Worm (Caenorhabditis elegans): Measurements from ENCODE around the gene F25B5.6.

Gene F25B5.6

DNA sequence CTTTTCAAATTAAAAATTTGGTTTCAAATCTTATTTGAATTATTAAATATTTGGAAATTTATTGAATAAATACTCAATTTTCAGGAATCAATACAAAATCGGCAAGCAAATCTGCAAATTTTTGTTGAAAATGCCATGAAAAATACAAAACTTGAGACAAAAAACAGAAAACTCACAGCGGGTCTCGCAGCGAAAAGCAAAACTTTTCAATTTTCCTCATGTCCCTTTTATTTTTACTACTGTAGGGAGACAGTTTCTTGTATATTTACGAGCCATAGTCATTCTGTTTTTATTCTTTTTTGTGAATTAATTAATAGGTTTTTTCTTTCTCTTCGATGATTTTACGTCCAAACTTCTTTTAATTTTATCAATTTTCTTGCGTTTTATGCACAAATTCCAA, 39.9 kb upstream of the F25B5.6 start:
- no peak for TF ChIP-seq pax-3 (tag; optimal IDR thresholded peaks at IDR 0.05)
- TF ChIP-seq ceh-63 (GFP tag; optimal IDR thresholded peaks at IDR 0.05) = no peak
- TF ChIP-seq elt-2 (tag; optimal IDR thresholded peaks at IDR 0.05) = no peak
- no peak for TF ChIP-seq nhr-12 (tag; optimal IDR thresholded peaks at IDR 0.05)

DNA sequence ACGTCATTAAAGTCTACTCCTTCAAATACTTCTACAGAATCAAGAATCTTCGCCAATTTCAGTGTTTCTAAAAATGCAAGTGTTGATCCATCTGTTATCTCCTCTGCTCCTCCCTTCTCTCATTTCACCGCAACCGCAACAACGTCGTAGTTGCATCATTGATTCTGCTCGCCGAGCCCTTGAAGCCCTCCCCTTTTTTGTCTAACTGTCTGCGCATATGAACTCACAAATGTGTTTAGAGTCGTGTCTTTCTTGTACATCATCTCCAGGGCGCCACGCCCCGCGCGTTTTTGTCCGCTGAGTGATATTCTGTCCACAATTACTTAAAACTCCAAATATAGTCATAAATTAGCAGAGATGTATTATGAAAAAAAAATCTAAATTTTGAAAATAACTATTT, 39.5 kb upstream of the F25B5.6 start:
- TF ChIP-seq nhr-237 (tag; optimal IDR thresholded peaks at IDR 0.05) = no peak
- TF ChIP-seq unc-62 (GFP tag; optimal IDR thresholded peaks at IDR 0.05) = no peak
- TF ChIP-seq swsn-7 (tag; optimal IDR thresholded peaks at IDR 0.05) = no peak
- no peak for TF ChIP-seq ceh-63 (GFP tag; optimal IDR thresholded peaks at IDR 0.05)
- TF ChIP-seq blmp-1 (tag; optimal IDR thresholded peaks at IDR 0.05) = no peak
- 0 out of 2 replicates have a peak, but pooled peaks have one; percentile 12 for TF ChIP-seq nhr-19 (GFP tag; conservative IDR thresholded peaks at IDR 0.05)
- no peak for TF ChIP-seq pag-3 (tag; optimal IDR thresholded peaks at IDR 0.05; ENCODE audit: borderline replicate concordance, insufficient read depth)
- peak; percentile 50 for TF ChIP-seq lin-14 (GFP tag; optimal IDR thresholded peaks at IDR 0.05)
- no peak for TF ChIP-seq jun-1 (tag; optimal IDR thresholded peaks at IDR 0.05)
- TF ChIP-seq rnt-1 (tag; optimal IDR thresholded peaks at IDR 0.05) = peak; percentile 28
- no peak for TF ChIP-seq nhr-85 (tag)
- no peak for TF ChIP-seq mef-2 (tag; optimal IDR thresholded peaks at IDR 0.05)
- peak in 1 of 2 experiments; percentile 16 for TF ChIP-seq lsy-2 (tag; optimal IDR thresholded peaks at IDR 0.05)
- TF ChIP-seq nhr-47 (tag; optimal IDR thresholded peaks at IDR 0.05) = no peak
- peak; percentile 15 for TF ChIP-seq mep-1 (tag; optimal IDR thresholded peaks at IDR 0.05)
- TF ChIP-seq unc-98 (GFP tag; IDR thresholded peaks at IDR 0.05) = no peak
- no peak for TF ChIP-seq mab-9 (GFP tag; IDR thresholded peaks at IDR 0.05)
- TF ChIP-seq unc-30 (tag; optimal IDR thresholded peaks at IDR 0.05) = no peak
- TF ChIP-seq sox-4 (tag; optimal IDR thresholded peaks at IDR 0.05) = no peak
- TF ChIP-seq tbx-2 (tag; optimal IDR thresholded peaks at IDR 0.05) = no peak
- no peak for TF ChIP-seq nhr-90 (tag; optimal IDR thresholded peaks at IDR 0.05; ENCODE audit: poor library complexity)
- no peak for TF ChIP-seq nhr-84 (tag; optimal IDR thresholded peaks at IDR 0.05)
- no peak for TF ChIP-seq nhr-28 (tag; optimal IDR thresholded peaks at IDR 0.05)
- no peak for TF ChIP-seq ztf-4 (tag; optimal IDR thresholded peaks at IDR 0.05)
- TF ChIP-seq lin-35 (GFP tag; optimal IDR thresholded peaks at IDR 0.05) = peak in 1 of 2 experiments; percentile 4
- TF ChIP-seq zip-4 (GFP tag; optimal IDR thresholded peaks at IDR 0.05) = no peak
- TF ChIP-seq nhr-71 (tag; optimal IDR thresholded peaks at IDR 0.05) = peak; percentile 7
- TF ChIP-seq ceh-82 (tag; optimal IDR thresholded peaks at IDR 0.05) = peak in 1 of 3 experiments; percentile 14
- no peak for TF ChIP-seq sup-37 (GFP tag; optimal IDR thresholded peaks at IDR 0.05)
- TF ChIP-seq egl-13 (tag; optimal IDR thresholded peaks at IDR 0.05) = peak; percentile 9

DNA sequence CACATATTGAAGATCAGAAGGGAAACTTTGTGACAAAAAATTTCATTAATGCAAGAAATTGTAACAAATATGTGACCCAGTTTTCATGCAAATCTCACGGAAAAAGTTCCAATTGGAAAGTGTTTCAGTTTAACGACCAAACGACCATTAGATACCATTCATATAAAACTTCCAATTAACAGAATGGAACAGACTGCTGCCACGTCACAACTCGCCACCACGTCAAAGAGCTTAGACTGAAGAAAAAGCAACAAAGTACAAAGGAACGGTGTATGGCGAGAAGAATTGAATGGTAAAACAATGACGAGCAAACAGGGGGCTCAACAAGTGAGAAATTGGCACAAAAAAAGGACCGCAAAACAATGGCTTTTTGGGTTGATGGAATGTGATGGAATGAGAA, 36.8 kb upstream of the F25B5.6 start, which contains the start of gene T04C9.3:
Gene T04C9.3, plus strand, starts transcription at position 301 of the 400 bp plus-strand sequence.
- TF ChIP-seq unc-62 (GFP tag; optimal IDR thresholded peaks at IDR 0.05) (no peak), unc-98 (GFP tag; IDR thresholded peaks at IDR 0.05) (no peak), ces-1 (GFP tag; optimal IDR thresholded peaks at IDR 0.05) (no peak), hlh-4 (tag; optimal IDR thresholded peaks at IDR 0.05) (no peak), aly-2 (tag; optimal IDR thresholded peaks at IDR 0.05) (no peak), nhr-19 (GFP tag; conservative IDR thresholded peaks at IDR 0.05) (no peak), fkh-10 (GFP tag; optimal IDR thresholded peaks at IDR 0.05) (no peak), pqm-1 (tag; optimal IDR thresholded peaks at IDR 0.05) (no peak), mef-2 (tag; optimal IDR thresholded peaks at IDR 0.05) (no peak), egl-13 (tag; optimal IDR thresholded peaks at IDR 0.05) (no peak), ama-1 (optimal IDR thresholded peaks at IDR 0.05) (no peak), efl-3 (GFP tag; optimal IDR thresholded peaks at IDR 0.05) (no peak), vab-15 (tag; optimal IDR thresholded peaks at IDR 0.05) (no peak), nhr-11 (tag; optimal IDR thresholded peaks at IDR 0.05) (no peak), dpl-1 (GFP tag; optimal IDR thresholded peaks at IDR 0.05) (no peak)
